Fruit fly (Drosophila melanogaster): Measurements from ENCODE around the gene CG33116.

The CG33116 gene

DNA sequence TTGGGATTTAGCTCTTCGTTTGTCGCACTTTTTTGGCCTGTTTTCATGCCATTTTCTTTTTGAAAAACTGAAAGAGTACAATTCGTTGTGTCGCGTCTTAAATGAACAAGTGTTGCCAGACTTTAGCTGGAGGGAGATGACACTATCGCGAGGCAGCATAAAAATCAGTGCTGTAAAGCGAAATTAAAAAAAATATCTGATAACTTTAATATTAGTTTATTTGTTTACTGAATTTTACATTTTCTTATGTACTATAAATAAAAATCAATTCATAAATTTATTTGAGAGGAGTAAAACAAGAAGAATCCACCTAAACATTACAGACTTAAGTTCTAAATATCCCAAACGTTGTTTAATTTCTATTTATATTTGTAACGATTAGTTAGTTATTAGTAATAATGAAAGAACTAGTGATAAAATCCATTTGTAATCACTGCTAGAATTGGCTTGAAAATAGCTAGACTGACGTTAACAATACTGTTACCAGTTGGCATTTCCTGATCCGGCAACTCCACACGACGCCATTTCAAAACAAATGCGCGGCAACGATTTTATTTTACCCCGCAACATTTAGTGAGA lies 44.0 kb downstream of the CG33116 start, which contains the start of the genes spi and msb1l (continued):
- no peak for TF ChIP-seq CG5953 (GFP tag; IDR thresholded peaks at IDR 0.05)
- TF ChIP-seq CG9437 (GFP tag; optimal IDR thresholded peaks at IDR 0.05) = peak; percentile 41
- no peak for TF ChIP-seq gcm2 (GFP tag; optimal IDR thresholded peaks at IDR 0.05)
- TF ChIP-seq Sox100B (GFP tag; optimal IDR thresholded peaks at IDR 0.05) = no peak
- peak; percentile 46 for TF ChIP-seq CG4820 (GFP tag; optimal IDR thresholded peaks at IDR 0.05)
- TF ChIP-seq btn (GFP tag; optimal IDR thresholded peaks at IDR 0.05) = no peak
- 0 out of 2 replicates have a peak, but pooled peaks have one; percentile 36 for TF ChIP-seq ssp (GFP tag; IDR thresholded peaks at IDR 0.05)
- no peak for TF ChIP-seq CG11695 (GFP tag; IDR thresholded peaks at IDR 0.05)
- peak; percentile 65 for TF ChIP-seq CG7556 (GFP tag; optimal IDR thresholded peaks at IDR 0.05)
- no peak for TF ChIP-seq nau (GFP tag; optimal IDR thresholded peaks at IDR 0.05)
- peak; percentile 52 for TF ChIP-seq CG18619 (GFP tag; optimal IDR thresholded peaks at IDR 0.05)
- TF ChIP-seq Sry-δ (GFP tag; optimal IDR thresholded peaks at IDR 0.05) = peak; percentile 76
- no peak for TF ChIP-seq emc (GFP tag; optimal IDR thresholded peaks at IDR 0.05)
- no peak for TF ChIP-seq tap (tag; optimal IDR thresholded peaks at IDR 0.05)
- TF ChIP-seq CG14965 (GFP tag; optimal IDR thresholded peaks at IDR 0.05; ENCODE audit: borderline replicate concordance) = no peak
- peak; percentile 74 for TF ChIP-seq Ptx1 (GFP tag; IDR thresholded peaks at IDR 0.05)
- TF ChIP-seq MTF-1 (GFP tag; optimal IDR thresholded peaks at IDR 0.05; ENCODE audit: borderline replicate concordance) = no peak
- TF ChIP-seq tna (GFP tag; IDR thresholded peaks at IDR 0.05; ENCODE audit: partially characterized antibody) = no peak
- TF ChIP-seq crp (GFP tag; optimal IDR thresholded peaks at IDR 0.05) = peak in 1 of 2 experiments; percentile 12
- 0 out of 3 replicates have a peak, but pooled peaks have one; percentile 23 for TF ChIP-seq CG14860 (GFP tag; IDR thresholded peaks at IDR 0.05; ENCODE audit: partially characterized antibody)
- no peak for TF ChIP-seq schlank (tag; optimal IDR thresholded peaks at IDR 0.05)
- no peak for TF ChIP-seq CG11560 (tag; IDR thresholded peaks at IDR 0.05)
- peak; percentile 45; the same call in 1 of the 3 replicates for TF ChIP-seq vnd (GFP tag; IDR thresholded peaks at IDR 0.05; ENCODE audit: partially characterized antibody)
- peak; percentile 0 for TF ChIP-seq CG4617 (GFP tag; optimal IDR thresholded peaks at IDR 0.05; ENCODE audit: borderline replicate concordance)
- no peak for TF ChIP-seq crc (GFP tag; optimal IDR thresholded peaks at IDR 0.05)
- TF ChIP-seq CG17361 (GFP tag; IDR thresholded peaks at IDR 0.05) = peak; percentile 87
- TF ChIP-seq dati (GFP tag; IDR thresholded peaks at IDR 0.05) = no peak
- TF ChIP-seq knrl (GFP tag; IDR thresholded peaks at IDR 0.05; ENCODE audit: partially characterized antibody) = peak; percentile 70
- TF ChIP-seq Ravus (GFP tag; IDR thresholded peaks at IDR 0.05) = no peak
- no peak for TF ChIP-seq scrt (GFP tag; optimal IDR thresholded peaks at IDR 0.05)
- no peak for TF ChIP-seq BtbVII (GFP tag; optimal IDR thresholded peaks at IDR 0.05)
- TF ChIP-seq Lpt (GFP tag; optimal IDR thresholded peaks at IDR 0.05) = no peak
- TF ChIP-seq Elba2 (GFP tag; optimal IDR thresholded peaks at IDR 0.05) = peak; percentile 4
- no peak for TF ChIP-seq CG10565 (GFP tag; optimal IDR thresholded peaks at IDR 0.05)
- no peak for TF ChIP-seq Spps (tag; optimal IDR thresholded peaks at IDR 0.05)
- TF ChIP-seq slbo (GFP tag; IDR thresholded peaks at IDR 0.05) = peak; percentile 77
- TF ChIP-seq CG12071 (GFP tag; optimal IDR thresholded peaks at IDR 0.05) = no peak
- TF ChIP-seq Antp (GFP tag; optimal IDR thresholded peaks at IDR 0.05) = no peak
- TF ChIP-seq CG34224 (GFP tag; IDR thresholded peaks at IDR 0.05; ENCODE audit: partially characterized antibody) = no peak

DNA sequence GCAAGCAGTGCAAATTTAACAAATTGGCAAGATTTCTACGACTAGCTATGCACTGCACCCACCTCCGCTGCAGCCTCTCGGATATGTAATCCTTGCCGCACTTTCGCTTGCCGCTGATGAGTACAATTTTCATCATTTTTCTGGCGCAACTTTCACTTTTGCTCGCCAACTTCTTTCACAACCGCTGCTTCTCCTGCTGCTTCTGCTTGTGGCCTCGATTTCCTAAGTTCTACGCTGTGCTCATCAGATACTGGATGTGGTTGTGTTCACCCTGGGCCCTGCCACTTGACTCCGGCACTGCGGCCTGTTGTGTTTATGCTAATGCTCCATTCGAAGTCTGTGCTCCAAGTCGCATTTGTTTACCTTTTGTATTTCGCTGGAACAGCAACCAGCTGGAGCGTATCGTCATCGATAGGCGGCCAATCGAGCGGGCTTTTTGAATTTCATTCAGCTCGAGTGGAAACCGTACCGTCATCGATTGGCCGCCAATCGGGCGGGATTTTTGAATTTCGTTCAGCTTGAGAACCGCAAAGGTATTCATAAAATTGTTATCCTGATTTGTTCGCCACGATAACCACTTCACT lies 46.8 kb downstream of the CG33116 start, which contains the start of gene Pmvk:
Pmvk (minus strand) TSS at position 357 of the 584 bp plus-strand sequence.
- TF ChIP-seq Dll (GFP tag; IDR thresholded peaks at IDR 0.05; ENCODE audit: partially characterized antibody) (peak; percentile 73), CG15479 (GFP tag; optimal IDR thresholded peaks at IDR 0.05) (no peak), unc-4 (GFP tag; IDR thresholded peaks at IDR 0.05; ENCODE audit: partially characterized antibody) (peak; percentile 67), CG17186 (GFP tag; optimal IDR thresholded peaks at IDR 0.05) (peak; percentile 51), CG10366 (GFP tag; IDR thresholded peaks at IDR 0.05) (no peak), CG1603 (tag; optimal IDR thresholded peaks at IDR 0.05) (peak; percentile 52), bbx (GFP tag; IDR thresholded peaks at IDR 0.05; ENCODE audit: partially characterized antibody) (peak; percentile 94), disco-r (GFP tag; optimal IDR thresholded peaks at IDR 0.05) (no peak), YL-1 (GFP tag; optimal IDR thresholded peaks at IDR 0.05) (peak; percentile 26), Atf6 (GFP tag; IDR thresholded peaks at IDR 0.05) (no peak), Sry-δ (GFP tag; optimal IDR thresholded peaks at IDR 0.05) (peak; percentile 58), HmgD (GFP tag; optimal IDR thresholded peaks at IDR 0.05) (no peak)
